Worm (Caenorhabditis elegans): ENCODE data around the gene C06H5.6.

The C06H5.6 gene

ce11 chrV:17857901-17858300 is 30.9 kb downstream of the C06H5.6 start (continued):
- TF ChIP-seq nfya-1 (tag; optimal IDR thresholded peaks at IDR 0.05; ENCODE audit: insufficient read depth): peak; percentile 99

- TF ChIP-seq elt-1 (tag; optimal IDR thresholded peaks at IDR 0.05): no peak
- no peak for TF ChIP-seq nhr-43 (tag; optimal IDR thresholded peaks at IDR 0.05; ENCODE audit: poor library complexity, severe bottlenecking)
- TF ChIP-seq tbx-2 (tag; optimal IDR thresholded peaks at IDR 0.05): no peak
- no peak for TF ChIP-seq jun-1 (tag; optimal IDR thresholded peaks at IDR 0.05)
- no peak for TF ChIP-seq nhr-67 (tag; optimal IDR thresholded peaks at IDR 0.05)
- TF ChIP-seq snpc-4 (tag; optimal IDR thresholded peaks at IDR 0.05): no peak
- TF ChIP-seq ztf-4 (tag; optimal IDR thresholded peaks at IDR 0.05): no peak
- TF ChIP-seq aly-2 (tag; optimal IDR thresholded peaks at IDR 0.05): no peak
- no peak for TF ChIP-seq lin-15B (tag; optimal IDR thresholded peaks at IDR 0.05)
- no peak for TF ChIP-seq ZK546.5 (tag; optimal IDR thresholded peaks at IDR 0.05)
- no peak for TF ChIP-seq eor-1 (tag; optimal IDR thresholded peaks at IDR 0.05)
- no peak for TF ChIP-seq nhr-28 (tag; optimal IDR thresholded peaks at IDR 0.05)
- TF ChIP-seq nhr-11 (tag; optimal IDR thresholded peaks at IDR 0.05): no peak
- no peak for TF ChIP-seq nhr-76 (tag; optimal IDR thresholded peaks at IDR 0.05)
- no peak for TF ChIP-seq fkh-10 (GFP tag; optimal IDR thresholded peaks at IDR 0.05)
- TF ChIP-seq nhr-23 (tag; optimal IDR thresholded peaks at IDR 0.05): no peak
- no peak for TF ChIP-seq nhr-25 (tag; optimal IDR thresholded peaks at IDR 0.05)
Observed at ce11 chrV:17855889-17856288, 32.9 kb downstream of the C06H5.6 start, which contains the start of gene tcc-1. tcc-1 (minus strand) TSS chrV:17855989.

- TF ChIP-seq elt-3 (tag; optimal IDR thresholded peaks at IDR 0.05) (no peak), ZK546.5 (tag; optimal IDR thresholded peaks at IDR 0.05) (no peak), lin-39 (tag; optimal IDR thresholded peaks at IDR 0.05) (no peak)
Observed at ce11 chrV:17845370-17845967, 43.3 kb downstream of the C06H5.6 start.

- TF ChIP-seq nhr-237 (tag; optimal IDR thresholded peaks at IDR 0.05): no peak
- TF ChIP-seq ama-1 (optimal IDR thresholded peaks at IDR 0.05): no peak
- no peak for TF ChIP-seq ceh-9 (tag; optimal IDR thresholded peaks at IDR 0.05)
- no peak for TF ChIP-seq fkh-2 (tag; optimal IDR thresholded peaks at IDR 0.05)
- no peak for TF ChIP-seq ceh-28 (tag; optimal IDR thresholded peaks at IDR 0.05)
- TF ChIP-seq pqm-1 (tag; optimal IDR thresholded peaks at IDR 0.05): no peak
- TF ChIP-seq nhr-25 (tag; optimal IDR thresholded peaks at IDR 0.05): no peak
- TF ChIP-seq nhr-76 (tag; optimal IDR thresholded peaks at IDR 0.05): no peak
- no peak for TF ChIP-seq nhr-23 (tag; optimal IDR thresholded peaks at IDR 0.05)
- TF ChIP-seq egl-27 (tag; optimal IDR thresholded peaks at IDR 0.05): no peak
- TF ChIP-seq nhr-28 (tag; optimal IDR thresholded peaks at IDR 0.05): no peak
- TF ChIP-seq R02D3.7 (tag; optimal IDR thresholded peaks at IDR 0.05): no peak
- TF ChIP-seq fkh-10 (GFP tag; optimal IDR thresholded peaks at IDR 0.05): no peak
- TF ChIP-seq sea-2 (GFP tag; optimal IDR thresholded peaks at IDR 0.05): no peak
Observed at ce11 chrV:17844106-17844505, 44.7 kb downstream of the C06H5.6 start, which contains the start of gene srh-286. srh-286 (minus strand) TSS chrV:17844206.

- TF ChIP-seq aly-2 (tag; optimal IDR thresholded peaks at IDR 0.05): no peak
- TF ChIP-seq R02D3.7 (tag; optimal IDR thresholded peaks at IDR 0.05): no peak
- TF ChIP-seq ama-1 (optimal IDR thresholded peaks at IDR 0.05): no peak
- no peak for TF ChIP-seq sea-2 (GFP tag; optimal IDR thresholded peaks at IDR 0.05)
- TF ChIP-seq elt-3 (tag; optimal IDR thresholded peaks at IDR 0.05): no peak
- no peak for TF ChIP-seq nhr-76 (tag; optimal IDR thresholded peaks at IDR 0.05)
- no peak for TF ChIP-seq ceh-28 (tag; optimal IDR thresholded peaks at IDR 0.05)
- no peak for TF ChIP-seq fkh-2 (tag; optimal IDR thresholded peaks at IDR 0.05)
- TF ChIP-seq skn-1 (tag; optimal IDR thresholded peaks at IDR 0.05): no peak
- no peak for TF ChIP-seq nhr-77 (tag; optimal IDR thresholded peaks at IDR 0.05)
- TF ChIP-seq pqm-1 (tag; optimal IDR thresholded peaks at IDR 0.05): no peak
- no peak for TF ChIP-seq tbx-2 (tag; optimal IDR thresholded peaks at IDR 0.05)
- TF ChIP-seq nhr-25 (tag; optimal IDR thresholded peaks at IDR 0.05): no peak
- TF ChIP-seq zag-1 (tag; optimal IDR thresholded peaks at IDR 0.05): no peak
- no peak for TF ChIP-seq ZK546.5 (tag; optimal IDR thresholded peaks at IDR 0.05)
- no peak for TF ChIP-seq fkh-10 (GFP tag; optimal IDR thresholded peaks at IDR 0.05)
- no peak for TF ChIP-seq ceh-82 (tag; optimal IDR thresholded peaks at IDR 0.05)
Observed at ce11 chrV:17831350-17831749, 57.4 kb downstream of the C06H5.6 start, which contains the start of gene srh-303. srh-303 (plus strand) TSS chrV:17831650.

Measured in whole organism, L3 larva.